Worm (Caenorhabditis elegans) whole organism, L3 larva: Measurements from ENCODE around the gene F41G4.7.

Experiments used
- aly-2 ChIP-seq: fragments of 150-350 bp; optimal IDR thresholded peaks from 2 replicates; lab custom pipeline; 2014; ENCODE audit warnings: missing biosample characterization, missing genetic modification characterization
- ama-1 ChIP-seq: fragments of 150-350 bp; optimal IDR thresholded peaks from 2 replicates; lab custom pipeline; 2018
- daf-12 ChIP-seq: fragments of 150-350 bp; optimal IDR thresholded peaks from 2 replicates; lab custom pipeline; 2014; ENCODE audit warnings: missing biosample characterization, missing genetic modification reagents, missing genetic modification characterization
- elt-1 ChIP-seq: fragments of 150-350 bp; optimal IDR thresholded peaks from 2 replicates; lab custom pipeline; 2014; ENCODE audit warnings: missing biosample characterization, missing genetic modification characterization
- elt-3 ChIP-seq, 3 experiments: fragments of 150-350 bp in 1 of 3; sonication (generic microtip) in 2 of 3; optimal IDR thresholded peaks; 2 replicates in 2 of 3; 4 replicates in 1 of 3; lab custom pipeline; 2014 to 2017; ENCODE audit warnings: missing biosample characterization in 3 of 3, missing genetic modification characterization in 3 of 3
- lsy-12 ChIP-seq: sonication (generic microtip); optimal IDR thresholded peaks from 2 replicates; lab custom pipeline; 2016; ENCODE audit warnings: mild to moderate bottlenecking, missing genetic modification characterization, missing compliant biosample characterization
- nhr-11 ChIP-seq: fragments of 150-350 bp; optimal IDR thresholded peaks from 2 replicates; lab custom pipeline; 2014; ENCODE audit warnings: missing biosample characterization, missing genetic modification characterization
- nhr-12 ChIP-seq: fragments of 150-350 bp; optimal IDR thresholded peaks from 2 replicates; lab custom pipeline; 2014; ENCODE audit warnings: missing biosample characterization, missing genetic modification characterization
- nhr-25 ChIP-seq: sonication (generic microtip); optimal IDR thresholded peaks from 2 replicates; lab custom pipeline; 2017; ENCODE audit warnings: missing biosample characterization, missing genetic modification characterization
- nhr-28 ChIP-seq: fragments of 150-350 bp; optimal IDR thresholded peaks from 2 replicates; lab custom pipeline; 2014; ENCODE audit warnings: missing biosample characterization, missing genetic modification characterization
- skn-1 ChIP-seq: fragments of 150-350 bp; optimal IDR thresholded peaks from 2 replicates; lab custom pipeline; 2014; ENCODE audit warnings: missing biosample characterization, missing genetic modification characterization
- unc-39 ChIP-seq: sonication (generic microtip); optimal IDR thresholded peaks from 4 replicates; lab custom pipeline; 2017; ENCODE audit warnings: missing biosample characterization, missing genetic modification characterization
- unc-62 ChIP-seq: fragments of 150-350 bp; sonication (generic microtip); optimal IDR thresholded peaks from 4 replicates; lab custom pipeline; 2014; ENCODE audit warnings: missing biosample characterization, missing genetic modification reagents, missing genetic modification characterization
- ztf-11 ChIP-seq: fragments of 150-350 bp; optimal IDR thresholded peaks from 2 replicates; lab custom pipeline; 2014; ENCODE audit warnings: missing biosample characterization, missing genetic modification characterization

DNA sequence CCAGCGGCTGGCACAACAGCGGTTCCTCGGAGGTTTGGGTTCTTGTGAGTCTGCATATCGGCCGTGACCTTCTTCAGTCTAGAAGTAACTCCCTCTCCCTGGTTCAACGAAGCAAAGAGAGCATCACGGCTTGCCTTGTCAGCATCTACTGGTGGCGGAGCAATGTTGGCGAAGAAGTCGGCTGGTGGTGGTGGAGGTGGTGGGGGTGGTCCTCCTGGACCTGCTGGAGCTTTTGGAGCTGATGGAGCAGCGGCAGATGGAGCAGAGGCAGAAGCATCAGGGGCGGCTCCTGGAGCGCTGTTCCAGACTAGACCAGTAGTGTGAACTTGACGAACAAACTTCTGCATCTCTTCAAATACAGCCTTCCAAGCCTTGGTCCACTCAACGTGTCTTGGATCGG is 27.7 kb downstream of the F41G4.7 start:
- TF ChIP-seq elt-3 (tag; optimal IDR thresholded peaks at IDR 0.05; lab: Kevin White, UChicago), result no peak
- TF ChIP-seq nhr-28, result no peak
- TF ChIP-seq daf-12 (tag; lab: Kevin White, UChicago), result no peak
- no peak for TF ChIP-seq ztf-11 (tag; lab: Kevin White, UChicago)
- TF ChIP-seq ama-1 (lab: Kevin White, UChicago), result no peak
- no peak for TF ChIP-seq lsy-12 (tag; lab: Kevin White, UChicago)
- TF ChIP-seq elt-1 (tag; lab: Kevin White, UChicago), result no peak
- no peak for TF ChIP-seq unc-62 (GFP tag; lab: Kevin White, UChicago)
- TF ChIP-seq unc-39, result no peak
- no peak for TF ChIP-seq nhr-25
- TF ChIP-seq nhr-11 (tag; lab: Kevin White, UChicago), result no peak
- TF ChIP-seq nhr-12 (tag; lab: Kevin White, UChicago), result no peak
- no peak for TF ChIP-seq skn-1 (tag; lab: Kevin White, UChicago)
- no peak for TF ChIP-seq aly-2 (tag; lab: Kevin White, UChicago)
